Worm (Caenorhabditis elegans) whole organism, late embryonic: ENCODE data around the gene F37A4.4.

ENCODE experiments used
- fkh-6 ChIP-seq: sonication (generic microtip); optimal IDR thresholded peaks from 2 replicates; lab custom pipeline; 2016; ENCODE audit warnings: missing genetic modification characterization, missing compliant biosample characterization
- gmeb-2 ChIP-seq: sonication (generic microtip); optimal IDR thresholded peaks from 2 replicates; lab custom pipeline; 2016; ENCODE audit warnings: missing genetic modification characterization, inconsistent platforms, missing compliant biosample characterization
- hlh-30 ChIP-seq: sonication (generic microtip); optimal IDR thresholded peaks from 2 replicates; lab custom pipeline; 2017; ENCODE audit warnings: antibody characterized with exemption, missing genetic modification characterization, missing compliant biosample characterization; ENCODE audit not compliant: insufficient read depth
- nfya-1 ChIP-seq: sonication (generic microtip); optimal IDR thresholded peaks from 2 replicates; lab custom pipeline; 2017; ENCODE audit warnings: missing genetic modification characterization, mild to moderate bottlenecking, missing compliant biosample characterization, antibody characterized with exemption, moderate library complexity
- pqm-1 ChIP-seq: sonication (generic microtip); optimal IDR thresholded peaks from 2 replicates; lab custom pipeline; 2016; ENCODE audit warnings: missing genetic modification characterization, missing compliant biosample characterization
- sox-4 ChIP-seq: sonication (generic microtip); optimal IDR thresholded peaks from 2 replicates; lab custom pipeline; 2017; ENCODE audit warnings: mild to moderate bottlenecking, missing genetic modification characterization, inconsistent platforms, missing compliant biosample characterization
- unc-42 ChIP-seq: sonication (generic microtip); optimal IDR thresholded peaks from 2 replicates; lab custom pipeline; 2016; ENCODE audit warnings: missing genotype, missing genetic modification characterization, missing compliant biosample characterization
- unc-86 ChIP-seq: sonication (generic microtip); optimal IDR thresholded peaks from 2 replicates; lab custom pipeline; 2016; ENCODE audit warnings: missing genetic modification characterization, missing compliant biosample characterization

DNA sequence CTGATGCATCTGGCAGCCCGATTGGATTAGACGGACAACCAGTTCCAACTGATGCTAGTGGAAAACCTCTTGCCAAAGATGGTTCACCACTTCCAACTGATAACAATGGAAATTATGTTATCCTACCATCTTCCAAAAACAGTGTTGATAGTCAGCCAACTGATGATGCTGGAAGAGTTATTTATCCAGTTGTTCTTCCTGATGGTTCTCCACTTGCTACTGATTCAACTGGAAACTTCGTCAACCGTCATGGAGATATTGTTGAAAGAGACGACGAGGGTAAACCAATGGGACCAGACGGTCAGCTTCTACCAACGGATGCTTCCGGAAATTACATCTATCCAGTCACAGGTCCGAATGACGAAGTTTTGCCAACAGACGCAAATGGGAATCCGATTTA lies 43.4 kb downstream of the F37A4.4 start:
- no peak for TF ChIP-seq unc-42
- no peak for TF ChIP-seq gmeb-2 (tag; lab: Kevin White, UChicago)
- TF ChIP-seq unc-86 (tag; lab: Kevin White, UChicago) = no peak
- no peak for TF ChIP-seq hlh-30 (tag; lab: Kevin White, UChicago)
- no peak for TF ChIP-seq pqm-1 (tag; lab: Kevin White, UChicago)
- no peak for TF ChIP-seq fkh-6 (tag; lab: Kevin White, UChicago)
- no peak for TF ChIP-seq sox-4 (tag; lab: Kevin White, UChicago)
- TF ChIP-seq nfya-1 (tag; lab: Kevin White, UChicago) = no peak
